Worm (Caenorhabditis elegans) whole organism, L1 larva: ENCODE data around the gene B0348.1.

ENCODE experiments used
- Y116A8C.19 ChIP-seq: sonication (generic microtip); optimal IDR thresholded peaks from 2 replicates; lab custom pipeline; 2016; ENCODE audit warnings: missing compliant biosample characterization, missing genetic modification characterization, borderline replicate concordance
- alr-1 ChIP-seq: fragments of 200-800 bp; sonication (Bioruptor generic); optimal IDR thresholded peaks from 2 replicates; lab custom pipeline; 2018; ENCODE audit warnings: borderline replicate concordance, mild to moderate bottlenecking, missing genetic modification characterization, missing compliant biosample characterization
- aly-2 ChIP-seq: fragments of 150-350 bp; optimal IDR thresholded peaks from 2 replicates; lab custom pipeline; 2014; ENCODE audit warnings: missing biosample characterization, missing genetic modification characterization
- blmp-1 ChIP-seq: fragments of 150-350 bp; optimal IDR thresholded peaks from 2 replicates; lab custom pipeline; 2014; ENCODE audit warnings: missing biosample characterization, missing genetic modification characterization
- ceh-8 ChIP-seq: fragments of 200-800 bp; sonication (Bioruptor generic); optimal IDR thresholded peaks from 2 replicates; lab custom pipeline; 2018; ENCODE audit warnings: mild to moderate bottlenecking, missing genetic modification characterization, moderate library complexity, missing compliant biosample characterization
- ceh-82 ChIP-seq, 3 experiments: fragments of 150-350 bp in 1 of 3; sonication (generic microtip) in 2 of 3; optimal IDR thresholded peaks; 2 replicates each; lab custom pipeline; 2014 to 2017; ENCODE audit warnings: missing biosample characterization in 3 of 3, missing genetic modification characterization in 3 of 3
- ceh-90 ChIP-seq: sonication (generic microtip); optimal IDR thresholded peaks from 2 replicates; lab custom pipeline; 2016; ENCODE audit warnings: missing genetic modification characterization, missing compliant biosample characterization
- dpl-1 ChIP-seq, 3 experiments: fragments of 150-350 bp in 2 of 3; sonication (generic microtip) in 1 of 3; optimal IDR thresholded peaks; 2 replicates each; lab custom pipeline; 2014 to 2017; ENCODE audit warnings: missing biosample characterization in 3 of 3, missing genetic modification characterization in 3 of 3, missing genetic modification reagents in 3 of 3
- dsc-1 ChIP-seq: sonication (generic microtip); optimal IDR thresholded peaks from 2 replicates; lab custom pipeline; 2016; ENCODE audit warnings: mild to moderate bottlenecking, missing genetic modification characterization, missing compliant biosample characterization
- efl-1 ChIP-seq, 4 experiments: fragments of 150-350 bp; optimal IDR thresholded peaks in 3 of 4; peaks in 1 of 4; 1 replicate in 1 of 4; 2 replicates in 3 of 4; lab custom pipeline; 2014; ENCODE audit warnings: missing biosample characterization in 2 of 4, missing genetic modification characterization in 2 of 4, missing genetic modification reagents in 2 of 4
- efl-3 ChIP-seq: fragments of 200-800 bp; sonication (Bioruptor generic); optimal IDR thresholded peaks from 2 replicates; lab custom pipeline; 2018; ENCODE audit warnings: mild to moderate bottlenecking, missing genetic modification characterization, missing compliant biosample characterization
- elt-2 ChIP-seq: sonication (generic microtip); optimal IDR thresholded peaks from 2 replicates; lab custom pipeline; 2016; ENCODE audit warnings: missing genetic modification characterization, mild to moderate bottlenecking, inconsistent platforms, missing compliant biosample characterization, missing genetic modification reagents
- elt-3 ChIP-seq, 6 experiments: fragments of 150-350 bp in 1 of 6; sonication (generic microtip); optimal IDR thresholded peaks; 2 replicates each; lab custom pipeline; 2017 to 2018; ENCODE audit warnings: missing biosample characterization in 6 of 6, missing genetic modification characterization in 6 of 6, inconsistent platforms in 1 of 6
- ets-5 ChIP-seq: fragments of 200-800 bp; sonication (Bioruptor generic); IDR thresholded peaks from 2 replicates; pipeline ENCODE4 v1.3.6; 2022; ENCODE audit warnings: missing genetic modification characterization, missing compliant biosample characterization
- fkh-4 ChIP-seq: sonication (generic microtip); optimal IDR thresholded peaks from 2 replicates; lab custom pipeline; 2016; ENCODE audit warnings: missing compliant biosample characterization, missing genetic modification characterization, borderline replicate concordance
- fos-1 ChIP-seq: fragments of 150-350 bp; optimal IDR thresholded peaks from 2 replicates; lab custom pipeline; 2014; ENCODE audit warnings: missing biosample characterization, missing genetic modification characterization
- hlh-17 ChIP-seq: fragments of 200-800 bp; sonication (Bioruptor generic); optimal IDR thresholded peaks from 2 replicates; lab custom pipeline; 2018; ENCODE audit warnings: missing genetic modification characterization, mild to moderate bottlenecking, missing compliant biosample characterization, moderate library complexity, borderline replicate concordance
- irx-1 ChIP-seq: sonication (generic microtip); optimal IDR thresholded peaks from 2 replicates; lab custom pipeline; 2016; ENCODE audit warnings: missing genetic modification characterization, missing compliant biosample characterization
- lin-14 ChIP-seq: fragments of 200-800 bp; sonication (Bioruptor generic); optimal IDR thresholded peaks from 2 replicates; lab custom pipeline; 2018; ENCODE audit warnings: mild to moderate bottlenecking, missing genetic modification characterization, moderate library complexity, missing compliant biosample characterization
- lin-15B ChIP-seq: fragments of 150-350 bp; sonication (generic microtip); optimal IDR thresholded peaks from 3 replicates; lab custom pipeline; 2014; ENCODE audit warnings: missing biosample characterization, missing genetic modification characterization
- lin-39 ChIP-seq: fragments of 150-350 bp; optimal IDR thresholded peaks from 2 replicates; lab custom pipeline; 2014; ENCODE audit warnings: missing biosample characterization, missing genetic modification reagents, missing genetic modification characterization
- lsy-2 ChIP-seq, 2 experiments: fragments of 150-350 bp; optimal IDR thresholded peaks; 2 replicates each; lab custom pipeline; 2014; ENCODE audit warnings: missing biosample characterization in 2 of 2, missing genetic modification characterization in 2 of 2
- mab-9 ChIP-seq: fragments of 200-800 bp; sonication (Bioruptor generic); IDR thresholded peaks from 2 replicates; pipeline ENCODE4 v1.3.6; 2022; ENCODE audit warnings: missing genetic modification reagents, missing genetic modification characterization, missing compliant biosample characterization
- mdl-1 ChIP-seq, 2 experiments: fragments of 150-350 bp; optimal IDR thresholded peaks; 2 replicates each; lab custom pipeline; 2014 to 2017; ENCODE audit warnings: missing biosample characterization in 2 of 2, missing genetic modification characterization in 2 of 2, inconsistent platforms in 1 of 2
- nhr-11 ChIP-seq: fragments of 150-350 bp; optimal IDR thresholded peaks from 2 replicates; lab custom pipeline; 2014; ENCODE audit warnings: missing biosample characterization, missing genetic modification characterization
- nhr-19 ChIP-seq: fragments of 200-800 bp; sonication (Bioruptor generic); conservative IDR thresholded peaks from 2 replicates; pipeline ENCODE4 v1.3.6; 2022; ENCODE audit warnings: missing genetic modification characterization, missing compliant biosample characterization
- nhr-20 ChIP-seq: sonication (generic microtip); optimal IDR thresholded peaks from 2 replicates; lab custom pipeline; 2016; ENCODE audit warnings: mild to moderate bottlenecking, missing genetic modification characterization, missing compliant biosample characterization
- nhr-71 ChIP-seq: sonication (generic microtip); optimal IDR thresholded peaks from 2 replicates; lab custom pipeline; 2016; ENCODE audit warnings: mild to moderate bottlenecking, missing genetic modification characterization, moderate library complexity, missing compliant biosample characterization
- nhr-76 ChIP-seq: sonication (generic microtip); optimal IDR thresholded peaks from 2 replicates; lab custom pipeline; 2017; ENCODE audit warnings: missing biosample characterization, missing genetic modification characterization
- nhr-77 ChIP-seq: fragments of 150-350 bp; optimal IDR thresholded peaks from 2 replicates; lab custom pipeline; 2014; ENCODE audit warnings: missing biosample characterization, missing genetic modification characterization
- nhr-85 ChIP-seq: sonication (generic microtip); peaks from one replicate; lab custom pipeline; 2016; ENCODE audit warnings: missing genetic modification characterization, inconsistent platforms, missing compliant biosample characterization
- pax-3 ChIP-seq: fragments of 200-800 bp; sonication (Bioruptor generic); optimal IDR thresholded peaks from 2 replicates; lab custom pipeline; 2018; ENCODE audit warnings: mild to moderate bottlenecking, missing genetic modification characterization, moderate library complexity, missing compliant biosample characterization
- snpc-4 ChIP-seq: fragments of 150-350 bp; optimal IDR thresholded peaks from 2 replicates; lab custom pipeline; 2014; ENCODE audit warnings: missing biosample characterization, missing genetic modification characterization
- snu-23 ChIP-seq: sonication (generic microtip); optimal IDR thresholded peaks from 2 replicates; lab custom pipeline; 2016; ENCODE audit warnings: missing genetic modification characterization, missing compliant biosample characterization
- sox-4 ChIP-seq: sonication (generic microtip); optimal IDR thresholded peaks from 2 replicates; lab custom pipeline; 2016; ENCODE audit warnings: missing genetic modification characterization, missing compliant biosample characterization
- swsn-7 ChIP-seq: sonication (generic microtip); optimal IDR thresholded peaks from 2 replicates; lab custom pipeline; 2016; ENCODE audit warnings: missing genetic modification characterization, missing compliant biosample characterization
- tbx-2 ChIP-seq: sonication (generic microtip); optimal IDR thresholded peaks from 2 replicates; lab custom pipeline; 2016; ENCODE audit warnings: missing genetic modification characterization, missing compliant biosample characterization
- unc-62 ChIP-seq: fragments of 150-350 bp; optimal IDR thresholded peaks from 2 replicates; lab custom pipeline; 2014; ENCODE audit warnings: missing biosample characterization, missing genetic modification reagents, missing genetic modification characterization
- unc-86 ChIP-seq: sonication (generic microtip); optimal IDR thresholded peaks from 2 replicates; lab custom pipeline; 2016; ENCODE audit warnings: missing genetic modification characterization, missing compliant biosample characterization
- zag-1 ChIP-seq: fragments of 150-350 bp; optimal IDR thresholded peaks from 2 replicates; lab custom pipeline; 2014; ENCODE audit warnings: missing biosample characterization, missing genetic modification characterization
- zip-4 ChIP-seq: fragments of 200-800 bp; sonication (Bioruptor generic); optimal IDR thresholded peaks from 2 replicates; lab custom pipeline; 2018; ENCODE audit warnings: mild to moderate bottlenecking, missing genetic modification characterization, moderate library complexity, missing compliant biosample characterization
- ztf-4 ChIP-seq: fragments of 150-350 bp; optimal IDR thresholded peaks from 2 replicates; lab custom pipeline; 2014; ENCODE audit warnings: missing biosample characterization, missing genetic modification characterization

B0348.1 gene

ce11 chrV:53286-53685 lies 4.6 kb downstream of the B0348.1 start (continued):
- TF ChIP-seq ceh-82 (tag; optimal IDR thresholded peaks at IDR 0.05; lab: Kevin White, UChicago) (peak in 1 of 3 experiments; percentile 7), tbx-2 (tag; lab: Kevin White, UChicago) (peak; percentile 10), dpl-1 (GFP tag; optimal IDR thresholded peaks at IDR 0.05; lab: Kevin White, UChicago) (peak in 2 of 3 experiments; percentile 14 to 44), efl-1 (optimal IDR thresholded peaks at IDR 0.05; lab: Kevin White, UChicago) (peak; percentile 28 to 37), efl-1 (GFP tag; optimal IDR thresholded peaks at IDR 0.05 in 1 of 2; lab: Kevin White, UChicago) (peak; percentile 33 to 95), blmp-1 (tag; lab: Kevin White, UChicago) (peak; percentile 25)

ce11 chrV:55946-56345 lies 7.2 kb downstream of the B0348.1 start, which contains the start of gene srt-52:
srt-52 (minus strand) TSS chrV:56046.
- TF ChIP-seq dsc-1 (tag; lab: Kevin White, UChicago) (no peak), mdl-1 (tag; optimal IDR thresholded peaks at IDR 0.05; lab: Kevin White, UChicago) (no peak), nhr-11 (tag; lab: Kevin White, UChicago) (no peak), hlh-17 (GFP tag; lab: Kevin White, UChicago) (no peak), lin-39 (tag; lab: Kevin White, UChicago) (no peak), ceh-90 (tag; lab: Kevin White, UChicago) (no peak), snu-23 (GFP tag; lab: Kevin White, UChicago) (no peak), unc-62 (GFP tag; lab: Kevin White, UChicago) (no peak), lin-14 (no peak), zag-1 (no peak), blmp-1 (tag; lab: Kevin White, UChicago) (no peak), efl-3 (GFP tag; lab: Kevin White, UChicago) (no peak), swsn-7 (tag; lab: Kevin White, UChicago) (no peak), nhr-85 (tag; lab: Kevin White, UChicago) (no peak), Y116A8C.19 (no peak), alr-1 (tag; lab: Kevin White, UChicago) (no peak)

- peak in 2 of 6 experiments; percentile 12 to 17 for TF ChIP-seq elt-3 (tag; optimal IDR thresholded peaks at IDR 0.05; lab: Kevin White, UChicago)
- no peak for TF ChIP-seq snu-23 (GFP tag; lab: Kevin White, UChicago)
- TF ChIP-seq efl-1 (optimal IDR thresholded peaks at IDR 0.05; lab: Kevin White, UChicago): no peak
- TF ChIP-seq efl-1 (GFP tag; optimal IDR thresholded peaks at IDR 0.05 in 1 of 2; lab: Kevin White, UChicago): peak in 1 of 2 experiments; percentile 47
- TF ChIP-seq nhr-85 (tag; lab: Kevin White, UChicago): peak; percentile 25
Measured at ce11 chrV:58971-59370, 10.2 kb downstream of the B0348.1 start, which contains the start of gene cyp-29A3. cyp-29A3 (plus strand) TSS chrV:59239.

ce11 chrV:63887-64286 lies 15.2 kb downstream of the B0348.1 start:
- TF ChIP-seq fos-1 (no peak), sox-4 (no peak), ceh-8 (GFP tag; lab: Kevin White, UChicago) (no peak), nhr-11 (tag; lab: Kevin White, UChicago) (no peak), nhr-71 (tag; lab: Kevin White, UChicago) (no peak), ets-5 (GFP tag; lab: Robert Waterston, UW) (0 out of 2 replicates have a peak, but pooled peaks have one; percentile 9), irx-1 (tag; lab: Kevin White, UChicago) (no peak)

- no peak for TF ChIP-seq mab-9
- no peak for TF ChIP-seq nhr-76
- no peak for TF ChIP-seq zag-1
- TF ChIP-seq lsy-2 (tag; optimal IDR thresholded peaks at IDR 0.05; lab: Kevin White, UChicago): no peak
- TF ChIP-seq snpc-4 (tag; lab: Kevin White, UChicago): no peak
- no peak for TF ChIP-seq lin-15B (tag; lab: Kevin White, UChicago)
- no peak for TF ChIP-seq pax-3
- no peak for TF ChIP-seq tbx-2 (tag; lab: Kevin White, UChicago)
- no peak for TF ChIP-seq nhr-19 (GFP tag; lab: Robert Waterston, UW)
- no peak for TF ChIP-seq fkh-4 (tag; lab: Kevin White, UChicago)
- no peak for TF ChIP-seq elt-2 (tag; lab: Kevin White, UChicago)
- no peak for TF ChIP-seq zip-4 (GFP tag; lab: Kevin White, UChicago)
- TF ChIP-seq nhr-20 (tag; lab: Kevin White, UChicago): no peak
- no peak for TF ChIP-seq unc-86
- no peak for TF ChIP-seq ztf-4
- TF ChIP-seq hlh-17 (GFP tag; lab: Kevin White, UChicago): no peak
- TF ChIP-seq aly-2 (tag; lab: Kevin White, UChicago): no peak
- no peak for TF ChIP-seq nhr-77
Measured at ce11 chrV:66506-66905, 17.8 kb downstream of the B0348.1 start.
